Fruit fly (Drosophila melanogaster) whole organism, embryonic: ENCODE measurements around the gene CG13392.
A peak's percentile ranks its signal among the peaks of the same experiment; 100 is the strongest.

ENCODE experiments used
- CG1024 ChIP-seq: fragments of 200-800 bp; sonication (Bioruptor generic); IDR thresholded peaks from 2 replicates; pipeline ENCODE4 v1.3.6; 2022; ENCODE audit warnings: missing biosample characterization, missing genetic modification characterization
- CG11504 ChIP-seq: fragments of 200-800 bp; sonication (Bioruptor generic); optimal IDR thresholded peaks from 3 replicates; lab custom pipeline; 2019; ENCODE audit warnings: missing biosample characterization, mild to moderate bottlenecking, missing genetic modification characterization, moderate library complexity
- CG13775 ChIP-seq: fragments of 200-800 bp; sonication (Bioruptor generic); optimal IDR thresholded peaks from 3 replicates; lab custom pipeline; 2017; ENCODE audit warnings: missing biosample characterization, mild to moderate bottlenecking, missing genetic modification characterization
- ato ChIP-seq: fragments of 200-800 bp; sonication (Bioruptor generic); IDR thresholded peaks from 2 replicates; pipeline ENCODE4 v1.3.6; 2022; ENCODE audit warnings: missing biosample characterization, missing genetic modification characterization; ENCODE audit not compliant: partially characterized antibody
- crp ChIP-seq, 2 experiments: fragments of 200-800 bp; sonication (Bioruptor generic); optimal IDR thresholded peaks; 2 replicates in 1 of 2; 3 replicates in 1 of 2; lab custom pipeline; 2017; ENCODE audit warnings: missing biosample characterization in 2 of 2, missing genetic modification characterization in 2 of 2, mild to moderate bottlenecking in 1 of 2, moderate library complexity in 1 of 2
- gsb ChIP-seq: fragments of 200-800 bp; sonication (Bioruptor generic); IDR thresholded peaks from 2 replicates; pipeline ENCODE4 v1.3.6; 2022; ENCODE audit warnings: missing biosample characterization, missing genetic modification characterization
- sens ChIP-seq: fragments of 200-800 bp; sonication (Bioruptor generic); peaks from one replicate; lab custom pipeline; 2016; ENCODE audit warnings: missing biosample characterization, missing genetic modification characterization
- slou ChIP-seq: fragments of 200-800 bp; sonication (Bioruptor generic); optimal IDR thresholded peaks from 3 replicates; lab custom pipeline; 2016; ENCODE audit warnings: missing biosample characterization, missing genetic modification characterization

- TF ChIP-seq ato (GFP tag; lab: Robert Waterston, UW), result no peak
- no peak for TF ChIP-seq gsb
- no peak for TF ChIP-seq CG11504 (tag; lab: Kevin White, UChicago)
- TF ChIP-seq CG13775 (GFP tag; lab: Kevin White, UChicago), result no peak
- no peak for TF ChIP-seq slou (GFP tag; lab: Kevin White, UChicago)
- TF ChIP-seq crp (GFP tag; optimal IDR thresholded peaks at IDR 0.05; lab: Kevin White, UChicago), result no peak
- TF ChIP-seq CG1024, result no peak
- TF ChIP-seq sens (GFP tag; lab: Kevin White, UChicago), result peak; percentile 12
These were observed 42.6 kb upstream of the CG13392 start for dm6 chr2L:8425212-8425611.
